Fruit fly (Drosophila melanogaster) whole organism, embryonic: ENCODE measurements around the gene CG11409.
A peak's percentile ranks its signal among the peaks of the same experiment; 100 is the strongest.

Experiments
- ATbp ChIP-seq: fragments of 200-800 bp; sonication (Bioruptor generic); optimal IDR thresholded peaks from 2 replicates; lab custom pipeline; 2017; ENCODE audit warnings: missing biosample characterization, mild to moderate bottlenecking, missing genetic modification characterization, missing genetic modification reagents
- Ada2b ChIP-seq: fragments of 200-800 bp; sonication (Bioruptor generic); IDR thresholded peaks from 2 replicates; pipeline ENCODE4 v1.3.6; 2022; ENCODE audit warnings: missing biosample characterization, missing genetic modification characterization
- B-H2 ChIP-seq: fragments of 200-800 bp; sonication (Bioruptor generic); optimal IDR thresholded peaks from 2 replicates; lab custom pipeline; 2018; ENCODE audit warnings: missing biosample characterization, mild to moderate bottlenecking, missing genetic modification characterization
- BEAF-32 ChIP-seq: fragments of 200-800 bp; sonication (Bioruptor generic); optimal IDR thresholded peaks from 3 replicates; lab custom pipeline; 2017; ENCODE audit warnings: missing biosample characterization, missing genetic modification characterization, mild to moderate bottlenecking, moderate library complexity, missing genetic modification reagents
- BtbVII ChIP-seq: fragments of 200-800 bp; sonication (Bioruptor generic); optimal IDR thresholded peaks from 3 replicates; lab custom pipeline; 2017; ENCODE audit warnings: missing biosample characterization, mild to moderate bottlenecking, missing genetic modification characterization
- CG10209 ChIP-seq: fragments of 200-800 bp; sonication (Bioruptor generic); optimal IDR thresholded peaks from 3 replicates; lab custom pipeline; 2017; ENCODE audit warnings: missing biosample characterization, mild to moderate bottlenecking, missing genetic modification characterization, missing genetic modification reagents
- CG10543 ChIP-seq: fragments of 200-800 bp; sonication (Bioruptor generic); optimal IDR thresholded peaks from 3 replicates; lab custom pipeline; 2017; ENCODE audit warnings: missing biosample characterization, mild to moderate bottlenecking, missing genetic modification characterization, moderate library complexity
- CG11247 ChIP-seq: fragments of 200-800 bp; sonication (Bioruptor generic); IDR thresholded peaks from 2 replicates; pipeline ENCODE4 v1.3.6; 2022; ENCODE audit warnings: missing biosample characterization, missing genetic modification characterization
- CG14710 ChIP-seq: fragments of 200-800 bp; sonication (Bioruptor generic); optimal IDR thresholded peaks from 3 replicates; lab custom pipeline; 2019; ENCODE audit warnings: missing biosample characterization, mild to moderate bottlenecking, missing genetic modification characterization, moderate library complexity
- CG14965 ChIP-seq: fragments of 200-800 bp; sonication (Bioruptor generic); optimal IDR thresholded peaks from 2 replicates; lab custom pipeline; 2016; ENCODE audit warnings: missing biosample characterization, missing genetic modification characterization, borderline replicate concordance
- CG15269 ChIP-seq: fragments of 200-800 bp; sonication (Bioruptor generic); optimal IDR thresholded peaks from 2 replicates; lab custom pipeline; 2018; ENCODE audit warnings: missing biosample characterization, mild to moderate bottlenecking, missing genetic modification characterization, moderate library complexity
- CG15479 ChIP-seq: fragments of 200-800 bp; sonication (Bioruptor generic); optimal IDR thresholded peaks from 3 replicates; lab custom pipeline; 2019; ENCODE audit warnings: missing biosample characterization, mild to moderate bottlenecking, missing genetic modification characterization, moderate library complexity
- CG16779 ChIP-seq: fragments of 200-800 bp; sonication (Bioruptor generic); IDR thresholded peaks from 2 replicates; pipeline ENCODE4 v1.3.6; 2022; ENCODE audit warnings: missing biosample characterization, missing genetic modification characterization
- CG1832 ChIP-seq: fragments of 200-800 bp; sonication (Bioruptor generic); optimal IDR thresholded peaks from 2 replicates; lab custom pipeline; 2017; ENCODE audit warnings: missing biosample characterization, mild to moderate bottlenecking, missing genetic modification characterization, inconsistent platforms
- CG2202 ChIP-seq: fragments of 200-800 bp; sonication (Bioruptor generic); optimal IDR thresholded peaks from 2 replicates; lab custom pipeline; 2018; ENCODE audit warnings: missing biosample characterization, mild to moderate bottlenecking, missing genetic modification characterization
- CG30403 ChIP-seq: fragments of 200-800 bp; sonication (Bioruptor generic); optimal IDR thresholded peaks from 3 replicates; lab custom pipeline; 2016; ENCODE audit warnings: missing biosample characterization, missing genetic modification characterization
- CG32532 ChIP-seq: fragments of 200-800 bp; sonication (Bioruptor generic); IDR thresholded peaks from 2 replicates; pipeline ENCODE4 v1.3.6; 2022; ENCODE audit warnings: missing biosample characterization, missing genetic modification characterization
- CG32767 ChIP-seq: fragments of 200-800 bp; sonication (Bioruptor generic); IDR thresholded peaks from 2 replicates; pipeline ENCODE4 v1.3.6; 2022; ENCODE audit warnings: missing biosample characterization, missing genetic modification characterization
- CG3281 ChIP-seq: fragments of 200-800 bp; sonication (Bioruptor generic); optimal IDR thresholded peaks from 3 replicates; lab custom pipeline; 2017; ENCODE audit warnings: missing biosample characterization, mild to moderate bottlenecking, missing genetic modification characterization
- CG34422 ChIP-seq: fragments of 200-800 bp; sonication (Bioruptor generic); IDR thresholded peaks from 3 replicates; pipeline ENCODE4 v1.3.6; 2022; ENCODE audit warnings: missing biosample characterization, missing genetic modification characterization
- CG42726 ChIP-seq: fragments of 200-800 bp; sonication (Bioruptor generic); IDR thresholded peaks from 2 replicates; pipeline ENCODE4 v1.3.6; 2022; ENCODE audit warnings: missing biosample characterization, missing genetic modification characterization; ENCODE audit not compliant: partially characterized antibody
- CG4282 ChIP-seq: fragments of 200-800 bp; sonication (Bioruptor generic); optimal IDR thresholded peaks from 2 replicates; lab custom pipeline; 2016; ENCODE audit warnings: missing biosample characterization, missing genetic modification characterization
- CG4820 ChIP-seq: fragments of 200-800 bp; sonication (Bioruptor generic); optimal IDR thresholded peaks from 3 replicates; lab custom pipeline; 2016; ENCODE audit warnings: missing biosample characterization, missing genetic modification characterization
- CG8765 ChIP-seq: fragments of 200-800 bp; sonication (Bioruptor generic); IDR thresholded peaks from 2 replicates; pipeline ENCODE4 v1.3.6; 2022; ENCODE audit warnings: missing biosample characterization, missing genetic modification characterization
- CTCF ChIP-seq: fragments of 200-800 bp; sonication (Bioruptor generic); optimal IDR thresholded peaks from 2 replicates; lab custom pipeline; 2017; ENCODE audit warnings: missing biosample characterization, mild to moderate bottlenecking, missing genetic modification characterization, moderate library complexity
- CrebB ChIP-seq: fragments of 200-800 bp; sonication (Bioruptor generic); optimal IDR thresholded peaks from 3 replicates; lab custom pipeline; 2018; ENCODE audit warnings: missing biosample characterization, mild to moderate bottlenecking, missing genetic modification characterization
- Dref ChIP-seq: fragments of 200-800 bp; sonication (Bioruptor generic); IDR thresholded peaks from 2 replicates; pipeline ENCODE4 v1.3.6; 2022; ENCODE audit warnings: missing biosample characterization, missing genetic modification characterization
- GATAe ChIP-seq: fragments of 200-800 bp; sonication (Bioruptor generic); conservative IDR thresholded peaks from 2 replicates; pipeline ENCODE4 v1.3.6; 2022; ENCODE audit warnings: missing biosample characterization, missing genetic modification characterization
- HLHmδ ChIP-seq: fragments of 200-800 bp; sonication (Bioruptor generic); optimal IDR thresholded peaks from 2 replicates; lab custom pipeline; 2018; ENCODE audit warnings: missing biosample characterization, mild to moderate bottlenecking, missing genetic modification characterization, moderate library complexity
- Hr51 ChIP-seq, 2 experiments: fragments of 200-800 bp; sonication (Bioruptor generic); optimal IDR thresholded peaks; 2 replicates in 1 of 2; 3 replicates in 1 of 2; lab custom pipeline; 2016 to 2018; ENCODE audit warnings: missing biosample characterization in 2 of 2, missing genetic modification characterization in 2 of 2, mild to moderate bottlenecking in 1 of 2, moderate library complexity in 1 of 2
- Lhr ChIP-seq: fragments of 200-800 bp; sonication (Bioruptor generic); optimal IDR thresholded peaks from 3 replicates; lab custom pipeline; 2017; ENCODE audit warnings: mild to moderate bottlenecking, missing biosample characterization, missing genetic modification reagents, missing genetic modification characterization
- MBD-R2 ChIP-seq: fragments of 200-800 bp; sonication (Bioruptor generic); IDR thresholded peaks from 2 replicates; pipeline ENCODE4 v1.3.6; 2022; ENCODE audit warnings: missing biosample characterization, missing genetic modification characterization
- NC2α ChIP-seq: fragments of 200-800 bp; sonication (Bioruptor generic); optimal IDR thresholded peaks from 2 replicates; lab custom pipeline; 2016; ENCODE audit warnings: missing biosample characterization, missing genetic modification characterization
- NK7.1 ChIP-seq: fragments of 200-800 bp; sonication (Bioruptor generic); optimal IDR thresholded peaks from 3 replicates; lab custom pipeline; 2016; ENCODE audit warnings: missing biosample characterization, missing genetic modification characterization
- Neu2 ChIP-seq: fragments of 200-800 bp; sonication (Bioruptor generic); optimal IDR thresholded peaks from 3 replicates; lab custom pipeline; 2016; ENCODE audit warnings: missing biosample characterization, missing genetic modification characterization, borderline replicate concordance
- Side ChIP-seq: fragments of 200-800 bp; sonication (Bioruptor generic); optimal IDR thresholded peaks from 2 replicates; lab custom pipeline; 2016; ENCODE audit warnings: missing biosample characterization, missing genetic modification characterization
- Stat92E ChIP-seq, 3 experiments: fragments of >200 bp in 2 of 3; fragments of 200-800 bp in 1 of 3; sonication (Bioruptor generic) in 1 of 3; optimal IDR thresholded peaks; 2 replicates each; lab custom pipeline; 2017 to 2019; ENCODE audit warnings: missing biosample characterization in 3 of 3, missing genetic modification characterization in 3 of 3, mild to moderate bottlenecking in 1 of 3, moderate library complexity in 1 of 3
- abd-A ChIP-seq: fragments of 200-800 bp; sonication (Bioruptor generic); optimal IDR thresholded peaks from 3 replicates; lab custom pipeline; 2019; ENCODE audit warnings: missing biosample characterization, mild to moderate bottlenecking, missing genetic modification characterization, moderate library complexity
- bab2 ChIP-seq: fragments of 200-800 bp; sonication (Bioruptor generic); optimal IDR thresholded peaks from 2 replicates; lab custom pipeline; 2016; ENCODE audit warnings: missing biosample characterization, missing genetic modification characterization
- br ChIP-seq: fragments of >200 bp; optimal IDR thresholded peaks from 2 replicates; lab custom pipeline; 2017
- bsh ChIP-seq, 2 experiments: fragments of 200-800 bp; sonication (Bioruptor generic); optimal IDR thresholded peaks; 2 replicates each; lab custom pipeline; 2017 to 2018; ENCODE audit warnings: mild to moderate bottlenecking in 2 of 2, missing biosample characterization in 2 of 2, missing genetic modification characterization in 2 of 2, moderate library complexity in 1 of 2
- da ChIP-seq: fragments of 200-800 bp; sonication (Bioruptor generic); optimal IDR thresholded peaks from 2 replicates; lab custom pipeline; 2016; ENCODE audit warnings: missing biosample characterization, missing genetic modification characterization
- exex ChIP-seq: fragments of 200-800 bp; sonication (Bioruptor generic); optimal IDR thresholded peaks from 4 replicates; lab custom pipeline; 2018; ENCODE audit warnings: missing biosample characterization, mild to moderate bottlenecking, missing genetic modification characterization, moderate library complexity
- ind ChIP-seq: fragments of 200-800 bp; sonication (Bioruptor generic); optimal IDR thresholded peaks from 3 replicates; lab custom pipeline; 2016; ENCODE audit warnings: missing biosample characterization, missing genetic modification characterization
- knrl ChIP-seq: fragments of 200-800 bp; sonication (Bioruptor generic); IDR thresholded peaks from 3 replicates; pipeline ENCODE4 v1.3.6; 2022; ENCODE audit warnings: missing biosample characterization, missing genetic modification characterization; ENCODE audit not compliant: partially characterized antibody
- pho ChIP-seq: fragments of 200-800 bp; sonication (Bioruptor generic); optimal IDR thresholded peaks from 2 replicates; lab custom pipeline; 2016; ENCODE audit warnings: missing biosample characterization, missing genetic modification characterization
- pita ChIP-seq: fragments of 200-800 bp; sonication (Bioruptor generic); optimal IDR thresholded peaks from 2 replicates; lab custom pipeline; 2017; ENCODE audit warnings: missing biosample characterization, mild to moderate bottlenecking, missing genetic modification characterization
- pzg ChIP-seq: fragments of 200-800 bp; sonication (Bioruptor generic); optimal IDR thresholded peaks from 3 replicates; lab custom pipeline; 2018; ENCODE audit warnings: missing biosample characterization, mild to moderate bottlenecking, missing genetic modification characterization, moderate library complexity
- sens-2 ChIP-seq: fragments of 200-800 bp; sonication (Bioruptor generic); IDR thresholded peaks from 2 replicates; pipeline ENCODE4 v1.3.6; 2022; ENCODE audit warnings: missing biosample characterization, missing genetic modification characterization
- seq ChIP-seq: fragments of 200-800 bp; sonication (Bioruptor generic); IDR thresholded peaks from 2 replicates; pipeline ENCODE4 v1.3.6; 2022; ENCODE audit warnings: missing biosample characterization, missing genetic modification characterization
- stc ChIP-seq: fragments of 200-800 bp; sonication (Bioruptor generic); IDR thresholded peaks from 2 replicates; pipeline ENCODE4 v1.3.6; 2022; ENCODE audit warnings: missing biosample characterization, missing genetic modification characterization

CG11409 gene

DNA sequence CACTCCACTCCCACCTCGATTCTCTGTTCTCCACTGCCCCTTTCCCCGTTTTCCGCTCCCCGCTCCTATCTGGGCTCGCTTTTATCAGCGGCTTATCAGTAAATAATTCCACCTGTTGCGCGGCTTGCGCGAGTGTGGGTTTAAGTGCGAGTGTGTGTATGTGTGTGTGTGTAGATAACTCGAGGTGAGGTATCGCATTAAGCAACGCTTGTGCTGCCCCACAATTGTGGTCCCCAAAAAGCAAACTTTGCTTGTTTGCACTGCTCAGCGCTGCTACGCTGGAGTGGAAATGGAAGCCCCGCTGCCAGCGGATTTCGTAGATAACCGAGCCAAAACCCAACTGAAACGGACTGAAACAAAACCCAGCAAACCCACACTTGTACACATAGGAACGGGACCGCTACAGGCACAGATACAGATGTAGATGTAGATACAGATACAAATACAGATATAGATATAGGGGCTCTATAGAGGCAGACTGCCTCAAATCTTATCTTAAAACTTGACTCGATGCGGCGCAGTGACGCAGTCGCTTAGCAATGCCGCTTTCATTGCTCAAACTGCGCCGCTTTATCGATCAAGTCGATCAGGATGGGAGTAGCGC lies 45.9 kb upstream of the CG11409 start (continued):
- TF ChIP-seq pita (GFP tag; lab: Kevin White, UChicago) (no peak), ATbp (GFP tag; lab: Kevin White, UChicago) (peak; percentile 53), Stat92E (GFP tag; optimal IDR thresholded peaks at IDR 0.05; lab: Kevin White, UChicago) (no peak), CTCF (no peak), stc (GFP tag; lab: Robert Waterston, UW) (0 out of 2 replicates have a peak, but pooled peaks have one; percentile 19), CG1832 (GFP tag; lab: Kevin White, UChicago) (no peak), bsh (GFP tag; optimal IDR thresholded peaks at IDR 0.05; lab: Kevin White, UChicago) (peak in 1 of 2 experiments; percentile 2), Side (no peak), CG15479 (GFP tag; lab: Kevin White, UChicago) (no peak), pzg (GFP tag; lab: Kevin White, UChicago) (no peak), MBD-R2 (no peak), Neu2 (no peak), GATAe (GFP tag; lab: Robert Waterston, UW) (peak; percentile 56), BtbVII (GFP tag; lab: Kevin White, UChicago) (peak; percentile 29), CG4820 (GFP tag; lab: Kevin White, UChicago) (no peak), CG42726 (GFP tag; lab: Robert Waterston, UW) (no peak), CG30403 (GFP tag; lab: Kevin White, UChicago) (no peak), knrl (GFP tag; lab: Robert Waterston, UW) (no peak), da (GFP tag; lab: Kevin White, UChicago) (no peak), CrebB (no peak), CG15269 (no peak), seq (GFP tag; lab: Robert Waterston, UW) (no peak), NK7.1 (GFP tag; lab: Kevin White, UChicago) (no peak), CG32532 (GFP tag; lab: Robert Waterston, UW) (no peak), ind (GFP tag; lab: Kevin White, UChicago) (no peak), CG10543 (GFP tag; lab: Kevin White, UChicago) (peak; percentile 72), Ada2b (GFP tag; lab: Robert Waterston, UW) (no peak), exex (tag; lab: Kevin White, UChicago) (peak; percentile 14), sens-2 (no peak), CG11247 (GFP tag; lab: Robert Waterston, UW) (no peak), br (no peak), CG32767 (GFP tag; lab: Robert Waterston, UW) (no peak), HLHmδ (GFP tag; lab: Kevin White, UChicago) (no peak), CG14965 (GFP tag; lab: Kevin White, UChicago) (no peak), CG10209 (GFP tag; lab: Kevin White, UChicago) (peak; percentile 18), Hr51 (GFP tag; optimal IDR thresholded peaks at IDR 0.05; lab: Kevin White, UChicago) (no peak), CG8765 (GFP tag; lab: Robert Waterston, UW) (no peak), abd-A (no peak), Dref (GFP tag; lab: Robert Waterston, UW) (no peak), Lhr (no peak), BEAF-32 (GFP tag; lab: Kevin White, UChicago) (no peak), CG14710 (tag; lab: Kevin White, UChicago) (no peak), CG34422 (GFP tag; lab: Robert Waterston, UW) (no peak), B-H2 (GFP tag; lab: Kevin White, UChicago) (no peak), NC2α (GFP tag; lab: Kevin White, UChicago) (no peak), bab2 (GFP tag; lab: Kevin White, UChicago) (no peak), CG4282 (no peak), CG16779 (GFP tag; lab: Robert Waterston, UW) (no peak), CG3281 (GFP tag; lab: Kevin White, UChicago) (no peak), CG2202 (tag; lab: Kevin White, UChicago) (no peak), pho (GFP tag; lab: Kevin White, UChicago) (no peak)
